Worm (Caenorhabditis elegans) whole organism, mixed stage, embryonic: Measurements from ENCODE around the gene F01G4.4.

ENCODE experiments used
- ceh-39 ChIP-seq: fragments of 150-350 bp; optimal IDR thresholded peaks from 2 replicates; lab custom pipeline; 2014; ENCODE audit warnings: missing biosample characterization, missing genetic modification characterization
- elt-1 ChIP-seq: sonication (generic microtip); optimal IDR thresholded peaks from 2 replicates; lab custom pipeline; 2017; ENCODE audit warnings: missing genetic modification characterization, mild to moderate bottlenecking, missing compliant biosample characterization, antibody characterized with exemption, moderate library complexity, borderline replicate concordance; ENCODE audit not compliant: insufficient read depth
- mep-1 ChIP-seq: fragments of 150-350 bp; optimal IDR thresholded peaks from 2 replicates; lab custom pipeline; 2017; ENCODE audit warnings: missing biosample characterization, missing genetic modification reagents, missing genetic modification characterization, inconsistent platforms
- nhr-12 ChIP-seq: fragments of 150-350 bp; optimal IDR thresholded peaks from 2 replicates; lab custom pipeline; 2014; ENCODE audit warnings: missing biosample characterization, missing genetic modification characterization
- nhr-28 ChIP-seq: fragments of 150-350 bp; optimal IDR thresholded peaks from 2 replicates; lab custom pipeline; 2014; ENCODE audit warnings: missing biosample characterization, missing genetic modification characterization
- pha-4 ChIP-seq: fragments of 150-350 bp; optimal IDR thresholded peaks from 2 replicates; lab custom pipeline; 2018; ENCODE audit warnings: missing biosample characterization, missing genetic modification reagents, missing genetic modification characterization
- snpc-4 ChIP-seq: fragments of 150-350 bp; optimal IDR thresholded peaks from 2 replicates; lab custom pipeline; 2014; ENCODE audit warnings: missing biosample characterization, missing genetic modification characterization
- unc-62 ChIP-seq: fragments of 150-350 bp; optimal IDR thresholded peaks from 2 replicates; lab custom pipeline; 2014; ENCODE audit warnings: missing biosample characterization, missing genetic modification reagents, missing genetic modification characterization

DNA sequence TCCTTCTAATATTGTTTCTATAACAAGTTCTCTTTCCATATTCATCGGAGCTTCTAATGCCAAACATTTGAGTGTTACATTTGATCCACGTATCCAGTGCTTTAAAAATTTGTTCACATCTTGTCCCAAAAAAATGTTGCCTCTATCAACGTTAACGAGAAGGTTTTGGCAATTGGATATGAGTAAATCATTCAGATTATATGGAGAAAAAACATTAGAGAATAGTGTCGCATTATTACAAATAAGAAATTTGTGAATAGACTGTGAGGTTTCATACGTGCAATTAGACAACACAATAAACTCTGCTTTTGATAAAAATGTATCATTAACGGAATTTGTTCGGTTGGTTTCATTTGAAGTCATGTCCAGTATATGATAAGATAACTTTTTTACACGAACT is 16.7 kb downstream of the F01G4.4 start, which contains the start of gene mboa-4:
- TF ChIP-seq ceh-39 (tag; lab: Kevin White, UChicago) (no peak), pha-4 (tag; lab: Kevin White, UChicago) (no peak), snpc-4 (tag; lab: Kevin White, UChicago) (no peak), nhr-28 (tag; lab: Kevin White, UChicago) (no peak), elt-1 (tag; lab: Kevin White, UChicago) (no peak), unc-62 (GFP tag; lab: Kevin White, UChicago) (no peak), nhr-12 (tag; lab: Kevin White, UChicago) (no peak), mep-1 (tag; lab: Kevin White, UChicago) (no peak)
